Worm (Caenorhabditis elegans) whole organism, young adult: ENCODE measurements around the gene T19D2.3.

Experiments
- B0336.3 ChIP-seq: fragments of 200-800 bp; sonication (Bioruptor generic); IDR thresholded peaks from 2 replicates; pipeline ENCODE4 v1.3.6; 2022; ENCODE audit warnings: missing genetic modification characterization, missing compliant biosample characterization
- F33H1.4 ChIP-seq: fragments of 200-800 bp; sonication (Bioruptor generic); IDR thresholded peaks from 2 replicates; pipeline ENCODE4 v1.3.6; 2022; ENCODE audit warnings: missing genetic modification reagents, missing genetic modification characterization, missing compliant biosample characterization
- F37B4.10 ChIP-seq: fragments of 200-800 bp; sonication (Bioruptor generic); IDR thresholded peaks from 2 replicates; pipeline ENCODE4 v1.3.6; 2022; ENCODE audit warnings: missing genetic modification characterization, missing compliant biosample characterization
- F49E8.2 ChIP-seq: sonication (generic microtip); optimal IDR thresholded peaks from 3 replicates; lab custom pipeline; 2017; ENCODE audit warnings: missing genetic modification characterization, mild to moderate bottlenecking, missing compliant biosample characterization, antibody characterized with exemption, moderate library complexity; ENCODE audit not compliant: insufficient read depth
- F57C9.4 ChIP-seq: sonication (generic microtip); optimal IDR thresholded peaks from 2 replicates; lab custom pipeline; 2017; ENCODE audit warnings: mild to moderate bottlenecking, missing genetic modification characterization, missing compliant biosample characterization
- Y53F4B.3 ChIP-seq: fragments of 200-800 bp; sonication (Bioruptor generic); IDR thresholded peaks from 2 replicates; pipeline ENCODE4 v1.3.6; 2022; ENCODE audit warnings: missing genetic modification reagents, missing genetic modification characterization, missing compliant biosample characterization
- Y56A3A.18 ChIP-seq: fragments of 200-800 bp; sonication (Bioruptor generic); IDR thresholded peaks from 2 replicates; pipeline ENCODE4 v1.3.6; 2022; ENCODE audit warnings: missing genetic modification reagents, missing genetic modification characterization, missing compliant biosample characterization
- Y79H2A.3 ChIP-seq: fragments of 200-800 bp; sonication (Bioruptor generic); conservative IDR thresholded peaks from 2 replicates; pipeline ENCODE4 v1.3.6; 2022; ENCODE audit warnings: missing genetic modification reagents, missing genetic modification characterization, missing compliant biosample characterization
- Y95B8A.8 ChIP-seq: fragments of 200-800 bp; sonication (Bioruptor generic); IDR thresholded peaks from 2 replicates; pipeline ENCODE4 v1.3.6; 2022; ENCODE audit warnings: missing genetic modification reagents, missing genetic modification characterization, missing compliant biosample characterization
- aptf-2 ChIP-seq: fragments of 200-800 bp; sonication (Bioruptor generic); conservative IDR thresholded peaks from 2 replicates; pipeline ENCODE4 v1.3.6; 2022; ENCODE audit warnings: missing genetic modification reagents, missing genetic modification characterization, missing compliant biosample characterization
- bed-1 ChIP-seq: fragments of 200-800 bp; sonication (Bioruptor generic); IDR thresholded peaks from 2 replicates; pipeline ENCODE4 v1.3.6; 2022; ENCODE audit warnings: missing genetic modification reagents, missing genetic modification characterization, missing compliant biosample characterization
- ccch-3 ChIP-seq: fragments of 200-800 bp; sonication (Bioruptor generic); optimal IDR thresholded peaks from 2 replicates; lab custom pipeline; 2018; ENCODE audit warnings: mild to moderate bottlenecking, missing genetic modification characterization, missing compliant biosample characterization
- cebp-1 ChIP-seq, 2 experiments: fragments of 200-800 bp in 1 of 2; sonication (Bioruptor generic) in 1 of 2; sonication (generic microtip) in 1 of 2; IDR thresholded peaks in 1 of 2; optimal IDR thresholded peaks in 1 of 2; 2 replicates each; pipeline versions ENCODE4 v1.3.6 to Lab custom; 2017 to 2022; ENCODE audit warnings: missing compliant biosample characterization in 2 of 2, missing genetic modification characterization in 2 of 2, mild to moderate bottlenecking in 1 of 2, missing genetic modification reagents in 1 of 2, moderate library complexity in 1 of 2
- ceh-100 ChIP-seq: fragments of 200-800 bp; sonication (Bioruptor generic); IDR thresholded peaks from 2 replicates; pipeline ENCODE4 v1.3.6; 2022; ENCODE audit warnings: missing genetic modification reagents, missing genetic modification characterization, missing compliant biosample characterization
- ceh-27 ChIP-seq: fragments of 200-800 bp; sonication (Bioruptor generic); optimal IDR thresholded peaks from 2 replicates; lab custom pipeline; 2018; ENCODE audit warnings: mild to moderate bottlenecking, missing genetic modification characterization, moderate library complexity, missing compliant biosample characterization
- ceh-58 ChIP-seq: fragments of 200-800 bp; sonication (Bioruptor generic); IDR thresholded peaks from 2 replicates; pipeline ENCODE4 v1.3.6; 2022; ENCODE audit warnings: missing genetic modification characterization, missing compliant biosample characterization
- ceh-79 ChIP-seq: sonication (generic microtip); optimal IDR thresholded peaks from 2 replicates; lab custom pipeline; 2017; ENCODE audit warnings: mild to moderate bottlenecking, missing genetic modification characterization, missing compliant biosample characterization
- ceh-91 ChIP-seq: fragments of 200-800 bp; sonication (Bioruptor generic); IDR thresholded peaks from 2 replicates; pipeline ENCODE4 v1.3.6; 2022; ENCODE audit warnings: missing genetic modification reagents, missing genetic modification characterization, missing compliant biosample characterization
- dpff-1 ChIP-seq: sonication (generic microtip); optimal IDR thresholded peaks from 2 replicates; lab custom pipeline; 2017; ENCODE audit warnings: mild to moderate bottlenecking, missing genetic modification characterization, missing compliant biosample characterization
- egrh-3 ChIP-seq: fragments of 200-800 bp; sonication (Bioruptor generic); IDR thresholded peaks from 2 replicates; pipeline ENCODE4 v1.3.6; 2022; ENCODE audit warnings: missing genetic modification reagents, missing genetic modification characterization, missing compliant biosample characterization
- ets-4 ChIP-seq: fragments of 200-800 bp; sonication (Bioruptor generic); optimal IDR thresholded peaks from 2 replicates; lab custom pipeline; 2018; ENCODE audit warnings: mild to moderate bottlenecking, missing genetic modification characterization, missing compliant biosample characterization
- fkh-3 ChIP-seq: sonication (generic microtip); optimal IDR thresholded peaks from 2 replicates; lab custom pipeline; 2016; ENCODE audit warnings: mild to moderate bottlenecking, missing genetic modification characterization, missing compliant biosample characterization
- him-1 ChIP-seq: sonication (generic microtip); optimal IDR thresholded peaks from 2 replicates; lab custom pipeline; 2016; ENCODE audit warnings: missing genotype, missing genetic modification reagents, missing genetic modification characterization, missing compliant biosample characterization
- hlh-12 ChIP-seq: sonication (generic microtip); optimal IDR thresholded peaks from 2 replicates; lab custom pipeline; 2016; ENCODE audit warnings: missing genetic modification characterization, missing compliant biosample characterization
- hlh-26 ChIP-seq: fragments of 200-800 bp; sonication (Bioruptor generic); conservative IDR thresholded peaks from 2 replicates; pipeline ENCODE4 v1.3.6; 2022; ENCODE audit warnings: missing genetic modification reagents, missing genetic modification characterization, missing compliant biosample characterization
- hmg-1.2 ChIP-seq: fragments of 200-800 bp; sonication (Bioruptor generic); IDR thresholded peaks from 2 replicates; pipeline ENCODE4 v1.3.6; 2022; ENCODE audit warnings: missing genetic modification reagents, missing genetic modification characterization, missing compliant biosample characterization
- hsf-1 ChIP-seq: fragments of 200-800 bp; sonication (Bioruptor generic); IDR thresholded peaks from 2 replicates; pipeline ENCODE4 v1.3.6; 2022; ENCODE audit warnings: missing genetic modification reagents, missing genetic modification characterization, missing compliant biosample characterization
- lin-35 ChIP-seq, 3 experiments: fragments of 150-350 bp in 2 of 3; sonication (generic microtip) in 1 of 3; optimal IDR thresholded peaks; 2 replicates each; lab custom pipeline; 2014 to 2018; ENCODE audit warnings: missing biosample characterization in 3 of 3, missing genetic modification characterization in 3 of 3, missing genetic modification reagents in 3 of 3
- lin-54 ChIP-seq: fragments of 200-800 bp; sonication (Bioruptor generic); optimal IDR thresholded peaks from 2 replicates; lab custom pipeline; 2018; ENCODE audit warnings: mild to moderate bottlenecking, missing genetic modification characterization, missing compliant biosample characterization
- lir-1 ChIP-seq: fragments of 200-800 bp; sonication (Bioruptor generic); conservative IDR thresholded peaks from 2 replicates; pipeline ENCODE4 v1.3.6; 2022; ENCODE audit warnings: missing genetic modification reagents, missing genetic modification characterization, missing compliant biosample characterization
- lsl-1 ChIP-seq: fragments of 200-800 bp; sonication (Bioruptor generic); optimal IDR thresholded peaks from 2 replicates; lab custom pipeline; 2018; ENCODE audit warnings: mild to moderate bottlenecking, missing genetic modification characterization, moderate library complexity, missing compliant biosample characterization
- mcd-1 ChIP-seq: fragments of 200-800 bp; sonication (Bioruptor generic); IDR thresholded peaks from 2 replicates; pipeline ENCODE4 v1.3.6; 2022; ENCODE audit warnings: missing genetic modification reagents, missing genetic modification characterization, missing compliant biosample characterization
- mes-4 ChIP-seq: sonication (generic microtip); optimal IDR thresholded peaks from 2 replicates; lab custom pipeline; 2016; ENCODE audit warnings: missing genotype, missing genetic modification characterization, missing compliant biosample characterization
- mxl-1 ChIP-seq: sonication (generic microtip); optimal IDR thresholded peaks from 2 replicates; lab custom pipeline; 2016; ENCODE audit warnings: missing genetic modification characterization, missing compliant biosample characterization
- nfya-1 ChIP-seq: sonication (generic microtip); optimal IDR thresholded peaks from 2 replicates; lab custom pipeline; 2017; ENCODE audit warnings: antibody characterized with exemption, missing compliant biosample characterization, missing genetic modification characterization, borderline replicate concordance; ENCODE audit not compliant: insufficient read depth
- nfya-2 ChIP-seq: fragments of 200-800 bp; sonication (Bioruptor generic); IDR thresholded peaks from 2 replicates; pipeline ENCODE4 v1.3.6; 2022; ENCODE audit warnings: missing genetic modification reagents, missing genetic modification characterization, missing compliant biosample characterization
- nhr-120 ChIP-seq: fragments of 200-800 bp; sonication (Bioruptor generic); IDR thresholded peaks from 2 replicates; pipeline ENCODE4 v1.3.6; 2022; ENCODE audit warnings: missing genetic modification characterization, missing compliant biosample characterization
- nhr-90 ChIP-seq: sonication (generic microtip); optimal IDR thresholded peaks from 2 replicates; lab custom pipeline; 2016; ENCODE audit warnings: missing genotype, mild to moderate bottlenecking, missing genetic modification characterization, missing compliant biosample characterization
- rec-8 ChIP-seq, 2 experiments: sonication (generic microtip); optimal IDR thresholded peaks; 2 replicates each; lab custom pipeline; 2016; ENCODE audit warnings: mild to moderate bottlenecking in 2 of 2, missing genetic modification characterization in 2 of 2, missing genetic modification reagents in 2 of 2, missing genotype in 2 of 2, missing biosample characterization in 1 of 2, missing compliant biosample characterization in 1 of 2, moderate library complexity in 1 of 2
- sea-2 ChIP-seq: fragments of 200-800 bp; sonication (Bioruptor generic); IDR thresholded peaks from 2 replicates; pipeline ENCODE4 v1.3.6; 2022; ENCODE audit warnings: missing genetic modification characterization, missing compliant biosample characterization
- snpc-4 ChIP-seq, 5 experiments: fragments of 150-350 bp in 1 of 5; sonication (generic microtip) in 4 of 5; optimal IDR thresholded peaks; 2 replicates each; lab custom pipeline; 2014 to 2018; ENCODE audit warnings: missing genetic modification characterization in 5 of 5, missing biosample characterization in 3 of 5, antibody characterized with exemption in 2 of 5, mild to moderate bottlenecking in 2 of 5, missing compliant biosample characterization in 2 of 5, missing genotype in 2 of 5, moderate library complexity in 2 of 5, missing genetic modification reagents in 1 of 5
- sptf-2 ChIP-seq: fragments of 200-800 bp; sonication (Bioruptor generic); optimal IDR thresholded peaks from 2 replicates; lab custom pipeline; 2018; ENCODE audit warnings: mild to moderate bottlenecking, missing genetic modification characterization, missing compliant biosample characterization
- unc-130 ChIP-seq: sonication (generic microtip); optimal IDR thresholded peaks from 2 replicates; lab custom pipeline; 2016; ENCODE audit warnings: missing genetic modification reagents, missing genetic modification characterization, missing compliant biosample characterization
- ztf-18 ChIP-seq: sonication (generic microtip); optimal IDR thresholded peaks from 2 replicates; lab custom pipeline; 2016; ENCODE audit warnings: missing genotype, mild to moderate bottlenecking, missing genetic modification characterization, missing compliant biosample characterization
- ztf-28 ChIP-seq: fragments of 200-800 bp; sonication (Bioruptor generic); IDR thresholded peaks from 2 replicates; pipeline ENCODE4 v1.3.6; 2022; ENCODE audit warnings: missing genetic modification reagents, missing genetic modification characterization, missing compliant biosample characterization
- ztf-3 ChIP-seq: fragments of 200-800 bp; sonication (Bioruptor generic); optimal IDR thresholded peaks from 2 replicates; lab custom pipeline; 2018; ENCODE audit warnings: mild to moderate bottlenecking, missing genetic modification characterization, missing compliant biosample characterization
- ztf-6 ChIP-seq: fragments of 200-800 bp; sonication (Bioruptor generic); IDR thresholded peaks from 2 replicates; pipeline ENCODE4 v1.3.6; 2022; ENCODE audit warnings: missing genetic modification reagents, missing genetic modification characterization, missing compliant biosample characterization

The T19D2.3 gene

DNA sequence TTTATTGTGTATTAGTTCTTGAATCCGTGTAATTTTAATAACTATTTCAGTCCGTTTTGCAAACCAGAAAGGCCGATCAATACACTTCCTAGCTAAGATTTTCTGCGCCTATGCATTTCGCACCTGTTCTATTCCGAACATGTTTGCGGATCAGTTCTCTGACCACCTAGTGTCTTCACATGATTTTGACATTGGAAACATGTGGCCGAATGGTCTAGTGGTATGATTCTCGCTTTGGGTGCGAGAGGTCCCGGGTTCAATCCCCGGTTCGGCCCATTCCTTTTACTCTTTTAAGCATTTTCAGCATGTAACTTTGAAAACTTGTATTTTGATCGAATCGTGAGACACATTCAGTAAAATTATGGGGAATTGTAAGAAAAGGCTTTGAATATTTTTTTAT is 30.3 kb downstream of the T19D2.3 start (continued):
- TF ChIP-seq B0336.3 (no peak), F37B4.10 (GFP tag; lab: Robert Waterston, UW) (0 out of 2 replicates have a peak, but pooled peaks have one; percentile 70), mxl-1 (tag; lab: Kevin White, UChicago) (peak; percentile 70), lin-54 (peak; percentile 10), ceh-27 (GFP tag; lab: Kevin White, UChicago) (peak; percentile 39), egrh-3 (no peak), fkh-3 (tag; lab: Kevin White, UChicago) (no peak), ceh-79 (no peak), hlh-12 (tag; lab: Kevin White, UChicago) (no peak), lir-1 (GFP tag; lab: Robert Waterston, UW) (peak; percentile 33; the same call in 1 of the 2 replicates), him-1 (tag; lab: Kevin White, UChicago) (no peak), F57C9.4 (tag; lab: Kevin White, UChicago) (no peak), F33H1.4 (GFP tag; lab: Robert Waterston, UW) (no peak), sptf-2 (no peak), dpff-1 (tag; lab: Kevin White, UChicago) (no peak), nfya-1 (no peak), F49E8.2 (tag; lab: Kevin White, UChicago) (no peak), Y95B8A.8 (GFP tag; lab: Robert Waterston, UW) (no peak), ztf-3 (GFP tag; lab: Kevin White, UChicago) (no peak), rec-8 (tag; optimal IDR thresholded peaks at IDR 0.05; lab: Kevin White, UChicago) (no peak), nhr-90 (tag; lab: Kevin White, UChicago) (no peak), ceh-100 (GFP tag; lab: Robert Waterston, UW) (no peak), aptf-2 (GFP tag; lab: Robert Waterston, UW) (no peak), mcd-1 (GFP tag; lab: Robert Waterston, UW) (0 out of 2 replicates have a peak, but pooled peaks have one; percentile 18), cebp-1 (GFP tag; IDR thresholded peaks at IDR 0.05; lab: Robert Waterston, UW) (no peak), cebp-1 (tag; optimal IDR thresholded peaks at IDR 0.05; lab: Kevin White, UChicago) (no peak), ceh-58 (GFP tag; lab: Robert Waterston, UW) (no peak), mes-4 (tag; lab: Kevin White, UChicago) (no peak), lin-35 (GFP tag; optimal IDR thresholded peaks at IDR 0.05; lab: Kevin White, UChicago) (no peak), ztf-18 (tag; lab: Kevin White, UChicago) (no peak), Y56A3A.18 (GFP tag; lab: Robert Waterston, UW) (peak; percentile 64; the same call in 1 of the 2 replicates), hmg-1.2 (GFP tag; lab: Robert Waterston, UW) (peak; percentile 67), ccch-3 (GFP tag; lab: Kevin White, UChicago) (no peak), ceh-91 (GFP tag; lab: Robert Waterston, UW) (no peak), ets-4 (no peak)

DNA sequence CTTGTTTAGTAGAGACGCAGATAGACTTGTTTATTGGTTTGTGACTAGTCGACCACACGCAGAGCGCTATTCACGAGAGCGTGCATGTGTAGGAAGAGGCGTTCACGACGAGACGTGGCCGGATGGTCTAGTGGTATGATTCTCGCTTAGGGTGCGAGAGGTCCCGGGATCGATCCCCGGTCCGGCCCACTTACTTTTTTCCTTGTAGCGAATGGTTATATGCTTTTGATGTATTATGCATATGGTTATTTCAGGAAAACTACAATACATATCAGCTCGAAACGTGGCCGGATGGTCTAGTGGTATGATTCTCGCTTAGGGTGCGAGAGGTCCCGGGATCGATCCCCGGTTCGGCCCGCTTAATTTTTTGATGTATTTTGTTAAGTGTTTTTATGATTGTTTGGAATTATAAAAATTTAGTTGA is 30.9 kb downstream of the T19D2.3 start:
- TF ChIP-seq lsl-1 (peak; percentile 36), hlh-26 (GFP tag; lab: Robert Waterston, UW) (no peak), nfya-2 (GFP tag; lab: Robert Waterston, UW) (no peak), ets-4 (peak; percentile 14), hmg-1.2 (GFP tag; lab: Robert Waterston, UW) (peak; percentile 86), snpc-4 (GFP tag; optimal IDR thresholded peaks at IDR 0.05; lab: Kevin White, UChicago) (peak; percentile 61), snpc-4 (tag; optimal IDR thresholded peaks at IDR 0.05; lab: Kevin White, UChicago) (peak; percentile 6 to 76 (median 54)), sea-2 (GFP tag; lab: Robert Waterston, UW) (no peak), nfya-1 (no peak), nhr-120 (peak; percentile 68; the same call in 1 of the 2 replicates), B0336.3 (peak; percentile 70), mes-4 (tag; lab: Kevin White, UChicago) (peak; percentile 19), Y79H2A.3 (0 out of 2 replicates have a peak, but pooled peaks have one; percentile 23), bed-1 (no peak), hsf-1 (GFP tag; lab: Robert Waterston, UW) (peak; percentile 52; the same call in 1 of the 2 replicates), unc-130 (peak; percentile 2), ztf-6 (GFP tag; lab: Robert Waterston, UW) (peak; percentile 62; the same call in 1 of the 2 replicates), ztf-28 (GFP tag; lab: Robert Waterston, UW) (peak; percentile 83), Y53F4B.3 (peak; percentile 85; the same call in 1 of the 2 replicates)
